Fruit fly (Drosophila melanogaster): Measurements from ENCODE around the gene pes.

DNA sequence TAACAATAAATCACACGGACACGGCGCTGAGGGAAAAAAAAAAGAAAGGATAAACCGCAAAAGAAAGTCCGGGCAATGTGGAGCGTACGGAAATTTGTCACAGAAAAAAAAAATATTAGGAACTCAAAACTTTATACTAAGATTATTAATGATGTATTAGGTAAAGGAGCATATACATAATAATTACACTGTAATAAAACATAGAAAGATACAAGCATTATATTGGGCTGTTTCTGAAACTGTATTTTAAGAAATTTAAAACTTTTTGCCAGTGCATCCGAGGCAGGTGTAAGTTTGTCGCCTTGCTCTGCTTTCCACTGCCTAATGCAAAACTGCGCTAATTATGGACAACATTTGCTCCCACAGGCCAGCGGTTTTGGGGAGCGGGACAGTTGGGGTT is 48.9 kb downstream of the pes start:
- TF ChIP-seq Dll (optimal IDR thresholded peaks at IDR 0.05), result no peak
- no peak for TF ChIP-seq pan (optimal IDR thresholded peaks at IDR 0.05)
- no peak for TF ChIP-seq psq (optimal IDR thresholded peaks at IDR 0.05)
